Worm (Caenorhabditis elegans) whole organism, L4 larva: Measurements from ENCODE around the gene Y38H6C.20.

Source experiments
- F10B5.3 ChIP-seq: sonication (generic microtip); optimal IDR thresholded peaks from 2 replicates; lab custom pipeline; 2016; ENCODE audit warnings: mild to moderate bottlenecking, missing genetic modification characterization, missing compliant biosample characterization
- F44E2.7 ChIP-seq: fragments of 200-800 bp; sonication (Bioruptor generic); IDR thresholded peaks from 2 replicates; pipeline ENCODE4 v2.1.2; 2022; ENCODE audit warnings: missing genetic modification characterization, missing compliant biosample characterization
- F49E8.2 ChIP-seq: sonication (generic microtip); optimal IDR thresholded peaks from 2 replicates; lab custom pipeline; 2016; ENCODE audit warnings: missing compliant biosample characterization, mild to moderate bottlenecking, missing genetic modification characterization, borderline replicate concordance
- R02D3.7 ChIP-seq: fragments of 150-350 bp; sonication (generic microtip); optimal IDR thresholded peaks from 3 replicates; lab custom pipeline; 2014; ENCODE audit warnings: missing biosample characterization, missing genetic modification characterization
- Y105C5A.15 ChIP-seq: fragments of 200-800 bp; sonication (Bioruptor generic); IDR thresholded peaks from 2 replicates; pipeline ENCODE4 v1.3.6; 2022; ENCODE audit warnings: missing genetic modification characterization, missing compliant biosample characterization
- Y5F2A.4 ChIP-seq: fragments of 200-800 bp; sonication (Bioruptor generic); optimal IDR thresholded peaks from 2 replicates; lab custom pipeline; 2018; ENCODE audit warnings: mild to moderate bottlenecking, missing genetic modification characterization, missing compliant biosample characterization
- aha-1 ChIP-seq: fragments of 150-350 bp; peaks from one replicate; lab custom pipeline; 2014; ENCODE audit warnings: missing biosample characterization, missing genetic modification characterization
- ceh-20 ChIP-seq: fragments of 200-800 bp; sonication (Bioruptor generic); IDR thresholded peaks from 2 replicates; pipeline ENCODE4 v1.3.6; 2022; ENCODE audit warnings: missing genetic modification reagents, missing genetic modification characterization, missing compliant biosample characterization
- ceh-28 ChIP-seq: fragments of 150-350 bp; optimal IDR thresholded peaks from 2 replicates; lab custom pipeline; 2014; ENCODE audit warnings: missing biosample characterization, missing genetic modification reagents, missing genetic modification characterization
- duxl-1 ChIP-seq: sonication (generic microtip); optimal IDR thresholded peaks from 2 replicates; lab custom pipeline; 2016; ENCODE audit warnings: mild to moderate bottlenecking, missing genetic modification characterization, moderate library complexity, missing compliant biosample characterization; ENCODE audit not compliant: poor library complexity
- egl-27 ChIP-seq: sonication (generic microtip); optimal IDR thresholded peaks from 3 replicates; lab custom pipeline; 2017; ENCODE audit warnings: missing biosample characterization, missing genetic modification reagents, missing genetic modification characterization
- gei-8 ChIP-seq: fragments of 200-800 bp; sonication (Bioruptor generic); optimal IDR thresholded peaks from 2 replicates; lab custom pipeline; 2018; ENCODE audit warnings: mild to moderate bottlenecking, missing genetic modification characterization, missing compliant biosample characterization
- hlh-30 ChIP-seq: sonication (generic microtip); optimal IDR thresholded peaks from 2 replicates; lab custom pipeline; 2017; ENCODE audit warnings: antibody characterized with exemption, mild to moderate bottlenecking, missing genetic modification characterization, missing compliant biosample characterization; ENCODE audit not compliant: insufficient read depth
- lin-15B ChIP-seq: fragments of 150-350 bp; sonication (generic microtip); optimal IDR thresholded peaks from 3 replicates; lab custom pipeline; 2014; ENCODE audit warnings: missing biosample characterization, missing genetic modification characterization
- lin-29 ChIP-seq: fragments of 200-800 bp; sonication (Bioruptor generic); IDR thresholded peaks from 2 replicates; pipeline ENCODE4 v1.3.6; 2022; ENCODE audit warnings: missing genetic modification reagents, missing genetic modification characterization, missing compliant biosample characterization
- lin-39 ChIP-seq: fragments of 150-350 bp; optimal IDR thresholded peaks from 2 replicates; lab custom pipeline; 2014; ENCODE audit warnings: missing biosample characterization, missing genetic modification reagents, missing genetic modification characterization
- lsy-2 ChIP-seq, 2 experiments: fragments of 150-350 bp in 1 of 2; sonication (generic microtip) in 1 of 2; optimal IDR thresholded peaks; 2 replicates each; lab custom pipeline; 2014 to 2017; ENCODE audit warnings: missing biosample characterization in 2 of 2, missing genetic modification characterization in 2 of 2
- madf-9 ChIP-seq: fragments of 200-800 bp; sonication (Bioruptor generic); conservative IDR thresholded peaks from 2 replicates; pipeline ENCODE4 v1.3.6; 2022; ENCODE audit warnings: missing genetic modification reagents, missing genetic modification characterization, missing compliant biosample characterization
- mxl-3 ChIP-seq: fragments of 200-800 bp; sonication (Bioruptor generic); optimal IDR thresholded peaks from 2 replicates; lab custom pipeline; 2018; ENCODE audit warnings: mild to moderate bottlenecking, missing genetic modification characterization, missing compliant biosample characterization
- nhr-42 ChIP-seq: fragments of 200-800 bp; sonication (Bioruptor generic); IDR thresholded peaks from 2 replicates; pipeline ENCODE4 v1.3.6; 2022; ENCODE audit warnings: missing genetic modification characterization, missing compliant biosample characterization
- php-3 ChIP-seq: fragments of 200-800 bp; sonication (Bioruptor generic); IDR thresholded peaks from 2 replicates; pipeline ENCODE4 v1.3.6; 2022; ENCODE audit warnings: missing genetic modification reagents, missing genetic modification characterization, missing compliant biosample characterization
- pqm-1 ChIP-seq: sonication (generic microtip); optimal IDR thresholded peaks from 2 replicates; lab custom pipeline; 2017; ENCODE audit warnings: missing biosample characterization, missing genetic modification characterization
- saeg-2 ChIP-seq: fragments of 200-800 bp; sonication (Bioruptor generic); IDR thresholded peaks from 2 replicates; pipeline ENCODE4 v1.3.6; 2022; ENCODE audit warnings: missing genetic modification reagents, missing genetic modification characterization, missing compliant biosample characterization
- sdz-12 ChIP-seq: fragments of 200-800 bp; sonication (Bioruptor generic); optimal IDR thresholded peaks from 2 replicates; lab custom pipeline; 2018; ENCODE audit warnings: mild to moderate bottlenecking, missing genetic modification characterization, missing compliant biosample characterization
- set-16 ChIP-seq: fragments of 200-800 bp; sonication (Bioruptor generic); IDR thresholded peaks from 2 replicates; pipeline ENCODE4 v1.3.6; 2022; ENCODE audit warnings: missing genetic modification reagents, missing genetic modification characterization, missing compliant biosample characterization
- skn-1 ChIP-seq: fragments of 150-350 bp; optimal IDR thresholded peaks from 2 replicates; lab custom pipeline; 2014; ENCODE audit warnings: missing biosample characterization, missing genetic modification characterization
- snpc-1.2 ChIP-seq: fragments of 200-800 bp; sonication (Bioruptor generic); IDR thresholded peaks from 2 replicates; pipeline ENCODE4 v1.3.6; 2022; ENCODE audit warnings: missing genetic modification reagents, missing genetic modification characterization, missing compliant biosample characterization
- snpc-4 ChIP-seq: fragments of 150-350 bp; optimal IDR thresholded peaks from 2 replicates; lab custom pipeline; 2014; ENCODE audit warnings: missing biosample characterization, missing genetic modification characterization
- spr-3 ChIP-seq: fragments of 200-800 bp; sonication (Bioruptor generic); optimal IDR thresholded peaks from 2 replicates; lab custom pipeline; 2018; ENCODE audit warnings: mild to moderate bottlenecking, missing genetic modification characterization, missing compliant biosample characterization
- unc-130 ChIP-seq: sonication (generic microtip); optimal IDR thresholded peaks from 2 replicates; lab custom pipeline; 2016; ENCODE audit warnings: missing genetic modification reagents, missing genetic modification characterization, missing compliant biosample characterization
- unc-39 ChIP-seq: sonication (generic microtip); optimal IDR thresholded peaks from 2 replicates; lab custom pipeline; 2017; ENCODE audit warnings: missing biosample characterization, missing genetic modification characterization
- unc-62 ChIP-seq, 3 experiments: fragments of 150-350 bp in 1 of 3; sonication (generic microtip); optimal IDR thresholded peaks in 2 of 3; peaks in 1 of 3; 1 replicate in 1 of 3; 2 replicates in 2 of 3; lab custom pipeline; 2014 to 2017; ENCODE audit warnings: missing biosample characterization in 3 of 3, missing genetic modification characterization in 3 of 3, missing genetic modification reagents in 3 of 3, missing genotype in 1 of 3
- zfp-2 ChIP-seq: sonication (generic microtip); optimal IDR thresholded peaks from 2 replicates; lab custom pipeline; 2016; ENCODE audit warnings: mild to moderate bottlenecking, missing genetic modification characterization, missing compliant biosample characterization
- zfp-3 ChIP-seq: fragments of 200-800 bp; sonication (Bioruptor generic); conservative IDR thresholded peaks from 2 replicates; pipeline ENCODE4 v1.3.6; 2022; ENCODE audit warnings: missing genetic modification reagents, missing genetic modification characterization, missing compliant biosample characterization

The Y38H6C.20 gene

ce11 chrV:20551096-20551495 lies at the start of gene Y38H6C.20:
Gene Y38H6C.20, minus strand, starts transcription at chrV:20551196.
- peak in 1 of 2 experiments; percentile 18 for TF ChIP-seq unc-62 (GFP tag; optimal IDR thresholded peaks at IDR 0.05 in 1 of 2; lab: Kevin White, UChicago)
- no peak for TF ChIP-seq unc-62 (tag; optimal IDR thresholded peaks at IDR 0.05; lab: Kevin White, UChicago)
- TF ChIP-seq sdz-12 (GFP tag; lab: Kevin White, UChicago): no peak

- TF ChIP-seq F44E2.7 (GFP tag; lab: Robert Waterston, UW): 0 out of 2 replicates have a peak, but pooled peaks have one; percentile 31
- no peak for TF ChIP-seq ceh-20 (GFP tag; lab: Robert Waterston, UW)
- no peak for TF ChIP-seq lin-15B (tag; lab: Kevin White, UChicago)
- TF ChIP-seq Y5F2A.4 (GFP tag; lab: Kevin White, UChicago): no peak
- peak; percentile 76; the same call in 1 of the 2 replicates for TF ChIP-seq set-16 (GFP tag; lab: Robert Waterston, UW)
- TF ChIP-seq F49E8.2: no peak
- no peak for TF ChIP-seq lin-29 (GFP tag; lab: Robert Waterston, UW)
- no peak for TF ChIP-seq mxl-3 (GFP tag; lab: Kevin White, UChicago)
- TF ChIP-seq aha-1: no peak
Observed at ce11 chrV:20600704-20601103, 49.7 kb upstream of the Y38H6C.20 start.

ce11 chrV:20599795-20600194 lies 48.8 kb upstream of the Y38H6C.20 start, which contains the start of gene col-163:
Gene col-163, plus strand, starts transcription at chrV:20600095.
- TF ChIP-seq unc-130 (GFP tag; lab: Kevin White, UChicago) (no peak), Y105C5A.15 (GFP tag; lab: Robert Waterston, UW) (no peak), snpc-4 (tag; lab: Kevin White, UChicago) (no peak), zfp-3 (no peak), F10B5.3 (tag; lab: Kevin White, UChicago) (no peak), hlh-30 (tag; lab: Kevin White, UChicago) (no peak), madf-9 (GFP tag; lab: Robert Waterston, UW) (no peak), lin-15B (tag; lab: Kevin White, UChicago) (no peak), zfp-2 (tag; lab: Kevin White, UChicago) (no peak), lsy-2 (tag; optimal IDR thresholded peaks at IDR 0.05; lab: Kevin White, UChicago) (no peak)

ce11 chrV:20597076-20597475 lies 46.1 kb upstream of the Y38H6C.20 start, which contains the start of gene F46B3.1:
Gene F46B3.1, minus strand, starts transcription at chrV:20597176.
- TF ChIP-seq gei-8 (GFP tag; lab: Kevin White, UChicago) (no peak), R02D3.7 (no peak), php-3 (GFP tag; lab: Robert Waterston, UW) (no peak), skn-1 (tag; lab: Kevin White, UChicago) (no peak), egl-27 (tag; lab: Kevin White, UChicago) (no peak), duxl-1 (tag; lab: Kevin White, UChicago) (no peak), unc-62 (GFP tag; optimal IDR thresholded peaks at IDR 0.05 in 1 of 2; lab: Kevin White, UChicago) (no peak), unc-62 (tag; optimal IDR thresholded peaks at IDR 0.05; lab: Kevin White, UChicago) (no peak), saeg-2 (GFP tag; lab: Robert Waterston, UW) (no peak), lin-15B (tag; lab: Kevin White, UChicago) (no peak), nhr-42 (no peak), spr-3 (GFP tag; lab: Kevin White, UChicago) (no peak), unc-39 (no peak), snpc-1.2 (GFP tag; lab: Robert Waterston, UW) (no peak), ceh-28 (no peak), lin-39 (tag; lab: Kevin White, UChicago) (no peak), pqm-1 (no peak)
